Worm (Caenorhabditis elegans): ENCODE data around the gene arrd-1.

Gene arrd-1

DNA sequence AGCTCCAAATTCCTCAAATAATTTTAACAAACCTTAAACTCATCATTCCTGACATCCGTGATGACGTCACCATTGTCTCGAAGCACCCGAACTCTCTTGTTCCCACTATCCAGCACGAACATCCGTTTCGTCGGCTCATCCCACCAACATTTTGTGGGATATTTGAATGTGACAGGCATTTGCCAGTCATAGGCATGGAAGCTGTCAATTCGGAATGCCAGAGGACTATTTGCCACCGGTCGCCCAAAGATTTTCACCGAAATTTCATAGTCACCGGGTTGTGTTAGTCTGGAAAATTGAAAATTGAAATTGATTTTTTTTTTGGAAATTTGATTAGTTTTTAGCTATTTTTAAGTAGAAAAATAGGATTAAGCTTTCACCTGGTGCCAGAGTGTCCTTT lies 30.6 kb upstream of the arrd-1 start:
- TF ChIP-seq nfya-1 (tag; optimal IDR thresholded peaks at IDR 0.05) (no peak), pha-2 (tag; optimal IDR thresholded peaks at IDR 0.05) (no peak)

- TF ChIP-seq pha-4 (tag; optimal IDR thresholded peaks at IDR 0.05) (no peak), ceh-24 (tag; optimal IDR thresholded peaks at IDR 0.05) (no peak), unc-55 (GFP tag; optimal IDR thresholded peaks at IDR 0.05) (peak; percentile 35), madf-2 (tag; optimal IDR thresholded peaks at IDR 0.05) (no peak), pros-1 (tag; optimal IDR thresholded peaks at IDR 0.05) (no peak), unc-42 (tag; optimal IDR thresholded peaks at IDR 0.05) (no peak), ceh-31 (tag; optimal IDR thresholded peaks at IDR 0.05) (peak; percentile 31), ceh-22 (tag; optimal IDR thresholded peaks at IDR 0.05) (no peak), hlh-30 (tag; optimal IDR thresholded peaks at IDR 0.05; ENCODE audit: insufficient read depth) (peak; percentile 93), nfya-1 (tag; optimal IDR thresholded peaks at IDR 0.05) (peak; percentile 19), rnt-1 (tag; optimal IDR thresholded peaks at IDR 0.05) (no peak)
These were observed 26.0 kb upstream of the arrd-1 start for ce11 chrII:601305-601704.

ce11 chrII:602020-602419 lies 25.3 kb upstream of the arrd-1 start, which contains the start of gene nhl-3:
Gene nhl-3 (minus strand): TSS chrII:602120.
- TF ChIP-seq odd-2 (tag; optimal IDR thresholded peaks at IDR 0.05) (no peak), fkh-10 (GFP tag; optimal IDR thresholded peaks at IDR 0.05) (no peak), pha-4 (tag; optimal IDR thresholded peaks at IDR 0.05) (no peak), lin-11 (tag; optimal IDR thresholded peaks at IDR 0.05) (no peak), unc-3 (GFP tag; conservative IDR thresholded peaks at IDR 0.05) (no peak), unc-3 (tag; optimal IDR thresholded peaks at IDR 0.05) (no peak), eyg-1 (tag; optimal IDR thresholded peaks at IDR 0.05) (no peak), hlh-30 (tag; optimal IDR thresholded peaks at IDR 0.05; ENCODE audit: insufficient read depth) (no peak), K02D7.2 (tag; optimal IDR thresholded peaks at IDR 0.05) (no peak), sdc-2 (tag; optimal IDR thresholded peaks at IDR 0.05) (no peak)

DNA sequence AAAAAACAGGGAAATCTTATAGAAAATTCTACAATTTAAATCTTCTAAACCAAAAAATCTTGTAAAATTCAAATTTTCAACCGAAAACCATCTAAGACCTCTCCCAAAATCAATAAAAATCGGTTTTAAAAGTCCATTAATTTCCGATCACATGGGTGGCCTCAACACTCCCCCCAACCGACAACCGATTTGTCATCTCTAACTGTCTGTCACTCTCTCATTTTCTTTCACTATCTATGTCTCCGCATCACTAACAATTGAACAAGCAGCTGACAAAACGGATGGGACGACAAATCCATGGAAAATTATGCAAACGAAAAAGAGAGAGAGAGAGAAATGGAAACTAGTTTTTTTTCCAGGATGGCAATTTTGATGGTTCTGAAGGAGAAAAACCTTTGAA lies 24.3 kb upstream of the arrd-1 start:
- TF ChIP-seq hlh-30 (tag; optimal IDR thresholded peaks at IDR 0.05; ENCODE audit: insufficient read depth): peak; percentile 86
- peak; percentile 38 for TF ChIP-seq ceh-31 (tag; optimal IDR thresholded peaks at IDR 0.05)
- no peak for TF ChIP-seq hlh-15 (tag; optimal IDR thresholded peaks at IDR 0.05)
- TF ChIP-seq nfya-1 (tag; optimal IDR thresholded peaks at IDR 0.05): peak; percentile 57
- TF ChIP-seq unc-42 (tag; optimal IDR thresholded peaks at IDR 0.05): peak; percentile 2
- TF ChIP-seq rnt-1 (tag; optimal IDR thresholded peaks at IDR 0.05): peak; percentile 13
- peak; percentile 39 for TF ChIP-seq tbx-2 (tag; optimal IDR thresholded peaks at IDR 0.05)
- TF ChIP-seq ceh-18 (tag; optimal IDR thresholded peaks at IDR 0.05): peak; percentile 33
- peak; percentile 98 for TF ChIP-seq unc-55 (GFP tag; optimal IDR thresholded peaks at IDR 0.05)
- no peak for TF ChIP-seq lim-6 (tag; optimal IDR thresholded peaks at IDR 0.05)

DNA sequence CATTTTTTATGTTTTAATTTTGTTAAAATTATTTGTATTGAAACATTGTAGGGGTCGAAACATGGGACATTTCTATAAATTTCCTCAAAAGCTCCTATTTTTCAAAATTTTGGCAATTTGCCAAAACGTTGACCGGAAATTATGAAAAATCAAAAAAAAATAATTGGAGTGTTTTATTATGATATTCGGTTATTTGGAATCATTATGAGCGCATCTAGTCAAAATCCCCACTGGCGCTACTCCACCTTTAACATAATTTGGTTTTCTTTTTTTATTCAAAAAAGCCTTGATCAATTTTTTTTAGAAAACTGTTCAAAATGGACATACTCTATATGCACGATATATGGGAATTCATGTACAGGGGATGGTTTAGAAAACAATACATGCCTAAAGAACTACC lies 22.0 kb upstream of the arrd-1 start, which contains the start of gene W04H10.2:
W04H10.2 (plus strand) TSS at position 301 of the 400 bp plus-strand sequence.
- TF ChIP-seq hlh-15 (tag; optimal IDR thresholded peaks at IDR 0.05): no peak
- no peak for TF ChIP-seq dmd-4 (tag; optimal IDR thresholded peaks at IDR 0.05; ENCODE audit: borderline replicate concordance)
- TF ChIP-seq sox-4 (tag; optimal IDR thresholded peaks at IDR 0.05): no peak
- no peak for TF ChIP-seq npax-4 (tag; optimal IDR thresholded peaks at IDR 0.05)
- TF ChIP-seq ceh-30 (tag; optimal IDR thresholded peaks at IDR 0.05): no peak
- no peak for TF ChIP-seq F13H6.1 (tag; optimal IDR thresholded peaks at IDR 0.05)
- no peak for TF ChIP-seq zip-5 (tag; optimal IDR thresholded peaks at IDR 0.05)
- no peak for TF ChIP-seq ceh-2 (tag; optimal IDR thresholded peaks at IDR 0.05)
- TF ChIP-seq madf-2 (tag; optimal IDR thresholded peaks at IDR 0.05): no peak
- TF ChIP-seq pros-1 (tag; optimal IDR thresholded peaks at IDR 0.05): no peak
- TF ChIP-seq lin-11 (tag; optimal IDR thresholded peaks at IDR 0.05): no peak
- no peak for TF ChIP-seq pag-3 (tag; optimal IDR thresholded peaks at IDR 0.05; ENCODE audit: borderline replicate concordance)
- no peak for TF ChIP-seq ceh-18 (tag; optimal IDR thresholded peaks at IDR 0.05)
- no peak for TF ChIP-seq hlh-6 (tag; optimal IDR thresholded peaks at IDR 0.05)
- no peak for TF ChIP-seq ceh-22 (tag; optimal IDR thresholded peaks at IDR 0.05)
- TF ChIP-seq tbx-7 (tag; optimal IDR thresholded peaks at IDR 0.05): no peak
- TF ChIP-seq hlh-13 (GFP tag; optimal IDR thresholded peaks at IDR 0.05): no peak
